Fruit fly (Drosophila melanogaster) whole organism, prepupa: ENCODE results near the gene CG9727.
A peak's percentile ranks its signal among the peaks of the same experiment; 100 is the strongest.

Source experiments
- Blimp-1 ChIP-seq: fragments of 200-800 bp; sonication (Bioruptor generic); optimal IDR thresholded peaks from 3 replicates; lab custom pipeline; 2017; ENCODE audit warnings: missing biosample characterization, missing genetic modification characterization, mild to moderate bottlenecking, moderate library complexity, missing genetic modification reagents
- CG10631 ChIP-seq: fragments of 200-800 bp; sonication (Bioruptor generic); optimal IDR thresholded peaks from 2 replicates; lab custom pipeline; 2016; ENCODE audit warnings: missing biosample characterization, missing genetic modification characterization
- CG11294 ChIP-seq: fragments of 200-800 bp; sonication (Bioruptor generic); IDR thresholded peaks from 2 replicates; pipeline ENCODE4 v1.3.6; 2022; ENCODE audit warnings: missing biosample characterization, missing genetic modification characterization
- CG11902 ChIP-seq: fragments of 200-800 bp; sonication (Bioruptor generic); optimal IDR thresholded peaks from 3 replicates; lab custom pipeline; 2016; ENCODE audit warnings: missing biosample characterization, missing genetic modification characterization
- CG15336 ChIP-seq: fragments of 200-800 bp; sonication (Bioruptor generic); IDR thresholded peaks from 2 replicates; pipeline ENCODE4 v1.3.6; 2022; ENCODE audit warnings: missing biosample characterization, missing genetic modification characterization
- CG1621 ChIP-seq: fragments of 200-800 bp; sonication (Bioruptor generic); optimal IDR thresholded peaks from 3 replicates; lab custom pipeline; 2018; ENCODE audit warnings: missing biosample characterization, mild to moderate bottlenecking, missing genetic modification characterization
- CG16779 ChIP-seq: fragments of 200-800 bp; sonication (Bioruptor generic); optimal IDR thresholded peaks from 3 replicates; lab custom pipeline; 2017; ENCODE audit warnings: missing biosample characterization, mild to moderate bottlenecking, missing genetic modification characterization
- CG3032 ChIP-seq: fragments of 200-800 bp; optimal IDR thresholded peaks from 2 replicates; lab custom pipeline; 2019; ENCODE audit warnings: missing biosample characterization, mild to moderate bottlenecking, missing genetic modification characterization, moderate library complexity
- CG31627 ChIP-seq: fragments of 200-800 bp; sonication (Bioruptor generic); optimal IDR thresholded peaks from 3 replicates; lab custom pipeline; 2016; ENCODE audit warnings: missing biosample characterization, missing genetic modification characterization
- CG32006 ChIP-seq: fragments of 200-800 bp; sonication (Bioruptor generic); optimal IDR thresholded peaks from 3 replicates; lab custom pipeline; 2017; ENCODE audit warnings: missing biosample characterization, mild to moderate bottlenecking, missing genetic modification characterization
- CG34406 ChIP-seq: fragments of 200-800 bp; sonication (Bioruptor generic); optimal IDR thresholded peaks from 3 replicates; lab custom pipeline; 2016; ENCODE audit warnings: missing biosample characterization, missing genetic modification characterization
- CG3919 ChIP-seq: fragments of 200-800 bp; sonication (Bioruptor generic); optimal IDR thresholded peaks from 3 replicates; lab custom pipeline; 2016; ENCODE audit warnings: missing biosample characterization, missing genetic modification characterization
- CG4318 ChIP-seq: fragments of 200-800 bp; sonication (Bioruptor generic); optimal IDR thresholded peaks from 3 replicates; lab custom pipeline; 2017; ENCODE audit warnings: missing biosample characterization, mild to moderate bottlenecking, missing genetic modification characterization
- CG6163 ChIP-seq: fragments of 200-800 bp; sonication (Bioruptor generic); IDR thresholded peaks from 3 replicates; pipeline ENCODE4 v1.3.6; 2022; ENCODE audit warnings: missing biosample characterization, missing genetic modification characterization
- CG6276 ChIP-seq: fragments of 200-800 bp; sonication (Bioruptor generic); optimal IDR thresholded peaks from 2 replicates; lab custom pipeline; 2017; ENCODE audit warnings: missing biosample characterization, mild to moderate bottlenecking, missing genetic modification characterization
- CG6792 ChIP-seq: fragments of 200-800 bp; sonication (Bioruptor generic); optimal IDR thresholded peaks from 3 replicates; lab custom pipeline; 2016; ENCODE audit warnings: missing biosample characterization, missing genetic modification characterization
- CG6854 ChIP-seq: fragments of 200-800 bp; sonication (Bioruptor generic); optimal IDR thresholded peaks from 2 replicates; lab custom pipeline; 2017; ENCODE audit warnings: missing biosample characterization, mild to moderate bottlenecking, missing genetic modification characterization
- CG7368 ChIP-seq: fragments of 200-800 bp; sonication (Bioruptor generic); optimal IDR thresholded peaks from 3 replicates; lab custom pipeline; 2016; ENCODE audit warnings: missing biosample characterization, missing genetic modification characterization
- CG8319 ChIP-seq: fragments of 200-800 bp; sonication (Bioruptor generic); optimal IDR thresholded peaks from 3 replicates; lab custom pipeline; 2016; ENCODE audit warnings: missing biosample characterization, missing genetic modification characterization
- CG8632 ChIP-seq: fragments of 200-800 bp; sonication (Bioruptor generic); optimal IDR thresholded peaks from 3 replicates; lab custom pipeline; 2016; ENCODE audit warnings: missing biosample characterization, missing genetic modification characterization
- CG9139 ChIP-seq: fragments of 200-800 bp; sonication (Bioruptor generic); optimal IDR thresholded peaks from 3 replicates; lab custom pipeline; 2017; ENCODE audit warnings: missing biosample characterization, mild to moderate bottlenecking, missing genetic modification characterization
- Eip75B ChIP-seq: fragments of 200-800 bp; sonication (Bioruptor generic); optimal IDR thresholded peaks from 3 replicates; lab custom pipeline; 2016; ENCODE audit warnings: missing biosample characterization, missing genetic modification characterization
- Eip78C ChIP-seq: fragments of 200-800 bp; sonication (Bioruptor generic); peaks from one replicate; lab custom pipeline; 2016; ENCODE audit warnings: missing biosample characterization, missing genetic modification characterization
- Eip93F ChIP-seq: fragments of 200-800 bp; sonication (Bioruptor generic); optimal IDR thresholded peaks from 2 replicates; lab custom pipeline; 2016; ENCODE audit warnings: missing biosample characterization, mild to moderate bottlenecking, missing genetic modification characterization
- Ets21C ChIP-seq: fragments of 200-800 bp; sonication (Bioruptor generic); optimal IDR thresholded peaks from 3 replicates; lab custom pipeline; 2016; ENCODE audit warnings: missing biosample characterization, missing genetic modification characterization
- Ets96B ChIP-seq: fragments of 200-800 bp; optimal IDR thresholded peaks from 2 replicates; lab custom pipeline; 2019; ENCODE audit warnings: missing biosample characterization, mild to moderate bottlenecking, missing genetic modification characterization, moderate library complexity
- Gug ChIP-seq: fragments of 200-800 bp; sonication (Bioruptor generic); IDR thresholded peaks from 2 replicates; pipeline ENCODE4 v1.3.6; 2022; ENCODE audit warnings: missing biosample characterization, missing genetic modification characterization
- Hr38 ChIP-seq: sonication (Bioruptor generic); optimal IDR thresholded peaks from 2 replicates; lab custom pipeline; 2016; ENCODE audit warnings: missing biosample characterization, missing genetic modification characterization
- Hr39 ChIP-seq: fragments of 200-800 bp; sonication (Bioruptor generic); optimal IDR thresholded peaks from 2 replicates; lab custom pipeline; 2016; ENCODE audit warnings: missing biosample characterization, missing genetic modification characterization
- Lpt ChIP-seq: fragments of 200-800 bp; sonication (Bioruptor generic); optimal IDR thresholded peaks from 3 replicates; lab custom pipeline; 2016; ENCODE audit warnings: missing biosample characterization, missing genetic modification characterization
- Smox ChIP-seq: fragments of 200-800 bp; sonication (Bioruptor generic); optimal IDR thresholded peaks from 3 replicates; lab custom pipeline; 2016; ENCODE audit warnings: missing biosample characterization, missing genetic modification characterization
- Sox102F ChIP-seq: fragments of 200-800 bp; sonication (Bioruptor generic); optimal IDR thresholded peaks from 2 replicates; lab custom pipeline; 2016; ENCODE audit warnings: missing biosample characterization, mild to moderate bottlenecking, missing genetic modification characterization
- Sox14 ChIP-seq: fragments of 200-800 bp; sonication (Bioruptor generic); optimal IDR thresholded peaks from 3 replicates; lab custom pipeline; 2016; ENCODE audit warnings: missing biosample characterization, missing genetic modification characterization
- acj6 ChIP-seq: fragments of 200-800 bp; sonication (Bioruptor generic); optimal IDR thresholded peaks from 3 replicates; lab custom pipeline; 2016; ENCODE audit warnings: missing biosample characterization, missing genetic modification characterization
- dsx ChIP-seq: fragments of 200-800 bp; optimal IDR thresholded peaks from 3 replicates; lab custom pipeline; 2019; ENCODE audit warnings: missing biosample characterization, mild to moderate bottlenecking, missing genetic modification characterization, moderate library complexity; ENCODE audit not compliant: poor library complexity, severe bottlenecking
- eg ChIP-seq: fragments of 200-800 bp; sonication (Bioruptor generic); IDR thresholded peaks from 3 replicates; pipeline ENCODE4 v1.3.6; 2022; ENCODE audit warnings: missing biosample characterization, missing genetic modification characterization
- esn ChIP-seq: fragments of 200-800 bp; sonication (Bioruptor generic); optimal IDR thresholded peaks from 2 replicates; lab custom pipeline; 2016; ENCODE audit warnings: missing biosample characterization, mild to moderate bottlenecking, missing genetic modification characterization, moderate library complexity
- fd59A ChIP-seq: fragments of 200-800 bp; sonication (Bioruptor generic); optimal IDR thresholded peaks from 2 replicates; lab custom pipeline; 2017; ENCODE audit warnings: missing biosample characterization, mild to moderate bottlenecking, missing genetic modification characterization, missing genetic modification reagents
- lz ChIP-seq: fragments of 200-800 bp; sonication (Bioruptor generic); optimal IDR thresholded peaks from 3 replicates; lab custom pipeline; 2016; ENCODE audit warnings: missing biosample characterization, missing genetic modification characterization
- net ChIP-seq: fragments of 200-800 bp; sonication (Bioruptor generic); optimal IDR thresholded peaks from 3 replicates; lab custom pipeline; 2016; ENCODE audit warnings: missing biosample characterization, missing genetic modification characterization
- salr ChIP-seq, 2 experiments: fragments of 200-800 bp; sonication (Bioruptor generic); optimal IDR thresholded peaks; 3 replicates each; lab custom pipeline; 2016 to 2018; ENCODE audit warnings: missing biosample characterization in 2 of 2, missing genetic modification characterization in 2 of 2, mild to moderate bottlenecking in 1 of 2
- spab ChIP-seq: fragments of 200-800 bp; sonication (Bioruptor generic); optimal IDR thresholded peaks from 2 replicates; lab custom pipeline; 2017; ENCODE audit warnings: missing biosample characterization, mild to moderate bottlenecking, missing genetic modification characterization, missing genetic modification reagents
- ss ChIP-seq, 2 experiments: fragments of 200-800 bp; sonication (Bioruptor generic); optimal IDR thresholded peaks; 2 replicates in 1 of 2; 3 replicates in 1 of 2; lab custom pipeline; 2017 to 2018; ENCODE audit warnings: mild to moderate bottlenecking in 2 of 2, missing biosample characterization in 2 of 2, missing genetic modification characterization in 2 of 2, moderate library complexity in 1 of 2
- svp ChIP-seq: fragments of 200-800 bp; sonication (Bioruptor generic); peaks from one replicate; lab custom pipeline; 2016; ENCODE audit warnings: missing biosample characterization, missing genetic modification characterization
- topi ChIP-seq: fragments of 200-800 bp; sonication (Bioruptor generic); optimal IDR thresholded peaks from 3 replicates; lab custom pipeline; 2016; ENCODE audit warnings: missing biosample characterization, missing genetic modification characterization
- vri ChIP-seq: fragments of 200-800 bp; sonication (Bioruptor generic); optimal IDR thresholded peaks from 3 replicates; lab custom pipeline; 2016; ENCODE audit warnings: missing biosample characterization, mild to moderate bottlenecking, missing genetic modification characterization

Gene CG9727

DNA sequence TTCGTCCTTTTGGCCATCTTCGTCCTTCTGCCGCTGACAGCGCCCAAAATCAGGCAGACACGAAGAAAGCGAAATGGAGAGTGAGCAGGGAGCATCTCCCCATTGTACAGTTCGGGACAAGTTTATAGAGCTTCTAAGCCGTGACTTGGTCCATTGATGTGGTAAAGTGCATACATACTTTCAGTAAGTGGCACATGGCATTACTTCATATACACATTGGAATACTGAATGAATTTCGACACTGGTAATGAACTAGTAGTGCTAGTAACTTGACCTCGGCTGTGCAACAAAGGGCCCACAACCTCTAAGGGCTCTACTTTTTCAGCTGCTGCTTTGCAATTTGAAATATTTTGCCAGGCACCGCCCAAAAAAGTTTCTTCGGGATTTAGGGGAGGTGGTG, 40.2 kb downstream of the CG9727 start (continued):
- TF ChIP-seq Sox14 (peak; percentile 37), Hr38 (GFP tag; lab: Kevin White, UChicago) (no peak), CG8632 (GFP tag; lab: Kevin White, UChicago) (peak; percentile 2), CG11294 (GFP tag; lab: Robert Waterston, UW) (0 out of 2 replicates have a peak, but pooled peaks have one; percentile 17), eg (GFP tag; lab: Robert Waterston, UW) (peak; percentile 60), CG11902 (GFP tag; lab: Kevin White, UChicago) (peak; percentile 14), CG16779 (tag; lab: Kevin White, UChicago) (no peak), Lpt (no peak), CG6163 (GFP tag; lab: Robert Waterston, UW) (peak; percentile 75), CG1621 (tag; lab: Kevin White, UChicago) (peak; percentile 47), Eip93F (GFP tag; lab: Kevin White, UChicago) (no peak), Gug (GFP tag; lab: Robert Waterston, UW) (no peak), Eip78C (GFP tag; lab: Kevin White, UChicago) (peak; percentile 89), dsx (GFP tag; lab: Kevin White, UChicago) (no peak), Ets21C (peak; percentile 34), CG32006 (GFP tag; lab: Kevin White, UChicago) (peak; percentile 38), net (GFP tag; lab: Kevin White, UChicago) (peak; percentile 22), vri (peak; percentile 38), Smox (GFP tag; lab: Kevin White, UChicago) (peak; percentile 40), Blimp-1 (no peak), Ets96B (tag; lab: Kevin White, UChicago) (peak; percentile 0), CG6854 (GFP tag; lab: Kevin White, UChicago) (no peak)
- TF ChIP-seq, all 60 proteins: peak for 45

DNA sequence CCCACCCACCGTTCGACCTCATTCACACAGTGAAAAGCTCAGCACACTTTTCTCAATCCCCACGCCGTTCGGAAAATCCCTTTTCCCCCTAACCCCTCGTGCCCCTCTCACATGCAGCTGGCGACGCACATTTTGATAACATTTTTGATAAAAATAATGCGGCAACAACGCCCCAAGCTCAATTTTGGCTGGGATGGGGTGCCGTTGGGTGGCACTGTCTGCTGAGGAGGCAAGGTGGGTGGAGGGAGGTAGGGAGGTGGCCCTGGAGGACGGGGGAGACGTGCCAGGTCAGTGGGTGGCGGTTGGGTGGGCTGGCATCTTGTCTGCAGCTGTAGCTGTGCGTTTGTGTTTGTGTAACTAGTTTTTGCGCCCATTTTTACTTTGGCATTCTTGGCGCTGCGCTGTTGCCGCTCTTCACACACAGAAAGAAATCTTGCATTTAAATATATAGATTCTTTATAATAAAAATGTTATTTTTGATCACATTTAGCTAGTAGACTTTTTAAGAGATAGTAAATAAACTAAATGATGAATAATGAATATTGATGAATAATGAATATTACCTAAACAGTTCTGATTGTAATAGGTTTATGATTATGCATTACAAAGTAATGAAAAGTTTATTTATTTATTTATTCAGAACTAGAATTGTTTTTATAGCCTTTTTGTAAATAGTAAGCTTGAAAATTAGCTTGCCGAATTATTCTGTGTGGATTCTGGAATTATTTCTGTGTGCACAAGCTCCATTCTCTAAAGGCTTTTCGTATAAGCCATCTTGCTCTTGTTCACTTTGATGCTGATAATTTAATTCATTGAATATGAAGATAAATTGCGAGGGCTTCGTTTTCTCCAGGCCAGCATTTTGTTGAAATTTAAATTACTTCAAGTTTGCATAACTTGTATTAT, 41.8 kb downstream of the CG9727 start:
- TF ChIP-seq esn (no peak), spab (GFP tag; lab: Kevin White, UChicago) (no peak), salr (GFP tag; optimal IDR thresholded peaks at IDR 0.05; lab: Kevin White, UChicago) (peak in 1 of 2 experiments; percentile 25), CG6276 (GFP tag; lab: Kevin White, UChicago) (no peak), CG11902 (GFP tag; lab: Kevin White, UChicago) (no peak), svp (GFP tag; lab: Kevin White, UChicago) (peak; percentile 6), fd59A (GFP tag; lab: Kevin White, UChicago) (no peak), CG8319 (GFP tag; lab: Kevin White, UChicago) (no peak), CG1621 (tag; lab: Kevin White, UChicago) (no peak), acj6 (GFP tag; lab: Kevin White, UChicago) (peak; percentile 31), CG3919 (GFP tag; lab: Kevin White, UChicago) (peak; percentile 10), Smox (GFP tag; lab: Kevin White, UChicago) (no peak), Ets96B (tag; lab: Kevin White, UChicago) (no peak), CG32006 (GFP tag; lab: Kevin White, UChicago) (peak; percentile 62), CG9139 (GFP tag; lab: Kevin White, UChicago) (no peak), CG4318 (GFP tag; lab: Kevin White, UChicago) (no peak), CG10631 (peak; percentile 16), Sox102F (no peak), CG6163 (GFP tag; lab: Robert Waterston, UW) (no peak), CG15336 (GFP tag; lab: Robert Waterston, UW) (peak; percentile 47; the same call in 1 of the 2 replicates), Blimp-1 (no peak), CG7368 (GFP tag; lab: Kevin White, UChicago) (no peak), Gug (GFP tag; lab: Robert Waterston, UW) (no peak), vri (no peak), Eip75B (GFP tag; lab: Kevin White, UChicago) (no peak), CG16779 (tag; lab: Kevin White, UChicago) (no peak), CG3032 (tag; lab: Kevin White, UChicago) (no peak), Hr39 (GFP tag; lab: Kevin White, UChicago) (no peak), Eip93F (GFP tag; lab: Kevin White, UChicago) (no peak), CG6792 (GFP tag; lab: Kevin White, UChicago) (no peak), Ets21C (no peak), CG8632 (GFP tag; lab: Kevin White, UChicago) (no peak), CG34406 (GFP tag; lab: Kevin White, UChicago) (no peak), CG31627 (GFP tag; lab: Kevin White, UChicago) (no peak), topi (GFP tag; lab: Kevin White, UChicago) (no peak), net (GFP tag; lab: Kevin White, UChicago) (peak; percentile 19), Lpt (peak; percentile 25), ss (GFP tag; optimal IDR thresholded peaks at IDR 0.05; lab: Kevin White, UChicago) (no peak), lz (GFP tag; lab: Kevin White, UChicago) (no peak)
